Worm (Caenorhabditis elegans): ENCODE measurements around the gene C23H5.15.

The C23H5.15 gene

ce11 chrIV:2102793-2103192 is at the start of gene C23H5.15:
Gene C23H5.15, minus strand, starts transcription at chrIV:2102893.
- TF ChIP-seq egrh-3 (GFP tag; IDR thresholded peaks at IDR 0.05) (no peak), ZK185.1 (tag; optimal IDR thresholded peaks at IDR 0.05; ENCODE audit: poor library complexity, severe bottlenecking) (no peak), rec-8 (tag; optimal IDR thresholded peaks at IDR 0.05) (no peak), lin-40 (tag; optimal IDR thresholded peaks at IDR 0.05) (no peak), efl-1 (GFP tag; optimal IDR thresholded peaks at IDR 0.05) (no peak), mel-28 (tag; optimal IDR thresholded peaks at IDR 0.05; ENCODE audit: borderline replicate concordance) (no peak), ztf-25 (GFP tag; IDR thresholded peaks at IDR 0.05) (no peak), hsf-1 (GFP tag; IDR thresholded peaks at IDR 0.05) (no peak), sptf-2 (GFP tag; optimal IDR thresholded peaks at IDR 0.05) (no peak), ztf-6 (GFP tag; IDR thresholded peaks at IDR 0.05) (no peak)

ce11 chrIV:2149247-2149756 is 46.6 kb upstream of the C23H5.15 start, which contains the start of gene C54E4.5:
Gene C54E4.5, minus strand, starts transcription at chrIV:2149297.
- peak; percentile 49; the same call in 1 of the 2 replicates for TF ChIP-seq cebp-1 (GFP tag; IDR thresholded peaks at IDR 0.05)
- peak; percentile 84 for TF ChIP-seq cebp-1 (tag; optimal IDR thresholded peaks at IDR 0.05)
- TF ChIP-seq tlf-1 (GFP tag; optimal IDR thresholded peaks at IDR 0.05), result no peak

ce11 chrIV:2142320-2142719 is 39.6 kb upstream of the C23H5.15 start:
- TF ChIP-seq ztf-18 (tag; optimal IDR thresholded peaks at IDR 0.05) (no peak), ztf-3 (GFP tag; optimal IDR thresholded peaks at IDR 0.05) (no peak), F23B12.7 (tag; optimal IDR thresholded peaks at IDR 0.05; ENCODE audit: insufficient read depth) (no peak), somi-1 (GFP tag; optimal IDR thresholded peaks at IDR 0.05) (no peak), aptf-3 (GFP tag; IDR thresholded peaks at IDR 0.05) (no peak), nfya-2 (GFP tag; IDR thresholded peaks at IDR 0.05) (no peak), efl-1 (GFP tag; optimal IDR thresholded peaks at IDR 0.05) (no peak), snpc-4 (GFP tag; optimal IDR thresholded peaks at IDR 0.05) (no peak), snpc-4 (tag; optimal IDR thresholded peaks at IDR 0.05) (no peak), sea-2 (GFP tag; IDR thresholded peaks at IDR 0.05) (no peak), F22D6.2 (tag; optimal IDR thresholded peaks at IDR 0.05) (no peak), lin-26 (GFP tag; IDR thresholded peaks at IDR 0.05) (no peak), T26A5.8 (tag; optimal IDR thresholded peaks at IDR 0.05) (no peak)

- TF ChIP-seq rcor-1 (GFP tag; IDR thresholded peaks at IDR 0.05) (no peak), gei-17 (GFP tag; optimal IDR thresholded peaks at IDR 0.05) (no peak), ceh-79 (tag; optimal IDR thresholded peaks at IDR 0.05) (no peak), rec-8 (tag; optimal IDR thresholded peaks at IDR 0.05) (no peak), C17E4.6 (GFP tag; IDR thresholded peaks at IDR 0.05) (no peak), tlf-1 (GFP tag; optimal IDR thresholded peaks at IDR 0.05) (no peak), ceh-27 (GFP tag; optimal IDR thresholded peaks at IDR 0.05) (no peak), hrde-1 (tag; optimal IDR thresholded peaks at IDR 0.05; ENCODE audit: borderline replicate concordance) (no peak), atf-7 (tag; optimal IDR thresholded peaks at IDR 0.05) (no peak), snpc-4 (GFP tag; optimal IDR thresholded peaks at IDR 0.05) (no peak), snpc-4 (tag; optimal IDR thresholded peaks at IDR 0.05) (no peak), F39B2.1 (GFP tag; IDR thresholded peaks at IDR 0.05) (no peak), ztf-18 (tag; optimal IDR thresholded peaks at IDR 0.05) (no peak), die-1 (tag; optimal IDR thresholded peaks at IDR 0.05) (no peak), ceh-58 (GFP tag; IDR thresholded peaks at IDR 0.05) (no peak), rpc-1 (optimal IDR thresholded peaks at IDR 0.05) (no peak), rpc-1 (tag; optimal IDR thresholded peaks at IDR 0.05) (no peak), F37B4.10 (GFP tag; IDR thresholded peaks at IDR 0.05) (no peak), ztf-3 (GFP tag; optimal IDR thresholded peaks at IDR 0.05) (no peak)
These were observed 37.9 kb upstream of the C23H5.15 start, which contains the start of gene C54E4.12 for ce11 chrIV:2140543-2140942. Gene C54E4.12, minus strand, starts transcription at chrIV:2140643.

All from whole organism, young adult.